Fruit fly (Drosophila melanogaster) whole organism, prepupa: Measurements from ENCODE around the gene tow.

Experiments used
- CG11294 ChIP-seq: fragments of 200-800 bp; sonication (Bioruptor generic); IDR thresholded peaks from 2 replicates; pipeline ENCODE4 v1.3.6; 2022; ENCODE audit warnings: missing biosample characterization, missing genetic modification characterization
- CG16779 ChIP-seq: fragments of 200-800 bp; sonication (Bioruptor generic); optimal IDR thresholded peaks from 3 replicates; lab custom pipeline; 2017; ENCODE audit warnings: missing biosample characterization, mild to moderate bottlenecking, missing genetic modification characterization
- CG3032 ChIP-seq: fragments of 200-800 bp; optimal IDR thresholded peaks from 2 replicates; lab custom pipeline; 2019; ENCODE audit warnings: missing biosample characterization, mild to moderate bottlenecking, missing genetic modification characterization, moderate library complexity
- CG32006 ChIP-seq: fragments of 200-800 bp; sonication (Bioruptor generic); optimal IDR thresholded peaks from 3 replicates; lab custom pipeline; 2017; ENCODE audit warnings: missing biosample characterization, mild to moderate bottlenecking, missing genetic modification characterization
- CG6854 ChIP-seq: fragments of 200-800 bp; sonication (Bioruptor generic); optimal IDR thresholded peaks from 2 replicates; lab custom pipeline; 2017; ENCODE audit warnings: missing biosample characterization, mild to moderate bottlenecking, missing genetic modification characterization
- CG7368 ChIP-seq: fragments of 200-800 bp; sonication (Bioruptor generic); optimal IDR thresholded peaks from 3 replicates; lab custom pipeline; 2016; ENCODE audit warnings: missing biosample characterization, missing genetic modification characterization
- Eip75B ChIP-seq: fragments of 200-800 bp; sonication (Bioruptor generic); optimal IDR thresholded peaks from 3 replicates; lab custom pipeline; 2016; ENCODE audit warnings: missing biosample characterization, missing genetic modification characterization
- Lpt ChIP-seq: fragments of 200-800 bp; sonication (Bioruptor generic); optimal IDR thresholded peaks from 3 replicates; lab custom pipeline; 2016; ENCODE audit warnings: missing biosample characterization, missing genetic modification characterization
- cyc ChIP-seq: fragments of 200-800 bp; sonication (Bioruptor generic); optimal IDR thresholded peaks from 3 replicates; lab custom pipeline; 2016; ENCODE audit warnings: missing biosample characterization, missing genetic modification characterization
- dsx ChIP-seq: fragments of 200-800 bp; optimal IDR thresholded peaks from 3 replicates; lab custom pipeline; 2019; ENCODE audit warnings: missing biosample characterization, mild to moderate bottlenecking, missing genetic modification characterization, moderate library complexity; ENCODE audit not compliant: poor library complexity, severe bottlenecking

- TF ChIP-seq CG11294 (GFP tag; lab: Robert Waterston, UW) = no peak
- no peak for TF ChIP-seq CG16779 (tag; lab: Kevin White, UChicago)
- no peak for TF ChIP-seq CG32006 (GFP tag; lab: Kevin White, UChicago)
- TF ChIP-seq Eip75B (GFP tag; lab: Kevin White, UChicago) = no peak
- TF ChIP-seq CG3032 = no peak
- TF ChIP-seq CG7368 = no peak
- TF ChIP-seq Lpt (GFP tag; lab: Kevin White, UChicago) = no peak
- TF ChIP-seq CG6854 = no peak
- no peak for TF ChIP-seq cyc
- TF ChIP-seq dsx (GFP tag; lab: Kevin White, UChicago) = no peak
These were observed 43.4 kb upstream of the tow start for dm6 chr3L:6899286-6899685.
